Fruit fly (Drosophila melanogaster): ENCODE measurements around the gene crol.

The crol gene

dm6 chr2L:11808702-11809583, at the start of gene crol:
crol (minus strand) TSS chr2L:11809438.
- TF ChIP-seq Blimp-1 (GFP tag; optimal IDR thresholded peaks at IDR 0.05) (no peak), pdm3 (GFP tag; optimal IDR thresholded peaks at IDR 0.05) (peak; percentile 6), CG6808 (GFP tag; optimal IDR thresholded peaks at IDR 0.05) (peak; percentile 28), CG1621 (tag; optimal IDR thresholded peaks at IDR 0.05) (peak; percentile 42), CG6854 (GFP tag; optimal IDR thresholded peaks at IDR 0.05) (peak; percentile 5), fd85E (GFP tag; optimal IDR thresholded peaks at IDR 0.05) (no peak), CG15336 (GFP tag; IDR thresholded peaks at IDR 0.05) (0 out of 2 replicates have a peak, but pooled peaks have one; percentile 26), CG8632 (GFP tag; optimal IDR thresholded peaks at IDR 0.05) (no peak), Smox (GFP tag; optimal IDR thresholded peaks at IDR 0.05) (no peak), OdsH (GFP tag; optimal IDR thresholded peaks at IDR 0.05) (peak; percentile 15), acj6 (GFP tag; optimal IDR thresholded peaks at IDR 0.05) (no peak), esn (GFP tag; optimal IDR thresholded peaks at IDR 0.05) (peak; percentile 31), CG8319 (GFP tag; optimal IDR thresholded peaks at IDR 0.05) (no peak), Eip78C (GFP tag) (peak; percentile 85), eg (GFP tag; IDR thresholded peaks at IDR 0.05) (peak; percentile 50; the same call in 1 of the 3 replicates), fkh (GFP tag; optimal IDR thresholded peaks at IDR 0.05) (peak; percentile 23), CG10631 (GFP tag; optimal IDR thresholded peaks at IDR 0.05) (no peak), dsx (GFP tag; optimal IDR thresholded peaks at IDR 0.05; ENCODE audit: poor library complexity, severe bottlenecking) (peak; percentile 17), CG32006 (GFP tag; optimal IDR thresholded peaks at IDR 0.05) (no peak), CG8119 (GFP tag; IDR thresholded peaks at IDR 0.05) (no peak; the same call in 2 of the 3 replicates), vri (GFP tag; optimal IDR thresholded peaks at IDR 0.05) (peak; percentile 71), Eip93F (GFP tag; optimal IDR thresholded peaks at IDR 0.05) (peak; percentile 19), Lpt (GFP tag; optimal IDR thresholded peaks at IDR 0.05) (peak; percentile 47), cyc (GFP tag; optimal IDR thresholded peaks at IDR 0.05) (peak; percentile 4), Sox14 (GFP tag; optimal IDR thresholded peaks at IDR 0.05) (peak; percentile 8), CG9139 (GFP tag; optimal IDR thresholded peaks at IDR 0.05) (peak; percentile 29), ss (GFP tag; optimal IDR thresholded peaks at IDR 0.05) (peak; percentile 66 to 82), CG6163 (GFP tag; IDR thresholded peaks at IDR 0.05) (peak; percentile 58; the same call in 2 of the 3 replicates), Ets21C (GFP tag; optimal IDR thresholded peaks at IDR 0.05) (no peak), Eip75B (GFP tag; optimal IDR thresholded peaks at IDR 0.05) (no peak)

dm6 chr2L:11853130-11853529, 43.9 kb upstream of the crol start, which contains the start of gene CG42751:
CG42751 (plus strand) TSS chr2L:11853430.
- TF ChIP-seq CG11902 (GFP tag; optimal IDR thresholded peaks at IDR 0.05) = no peak
- TF ChIP-seq Gug (GFP tag; IDR thresholded peaks at IDR 0.05) = no peak
- TF ChIP-seq dsx (GFP tag; optimal IDR thresholded peaks at IDR 0.05; ENCODE audit: poor library complexity, severe bottlenecking) = no peak
- no peak for TF ChIP-seq CG11294 (GFP tag; IDR thresholded peaks at IDR 0.05)
- no peak for TF ChIP-seq CG16779 (tag; optimal IDR thresholded peaks at IDR 0.05)
- no peak for TF ChIP-seq CG10631 (GFP tag; optimal IDR thresholded peaks at IDR 0.05)
- TF ChIP-seq CG8319 (GFP tag; optimal IDR thresholded peaks at IDR 0.05) = no peak
- TF ChIP-seq Sox15 (GFP tag; optimal IDR thresholded peaks at IDR 0.05) = no peak

dm6 chr2L:11849658-11850057, 40.4 kb upstream of the crol start, which contains the start of gene Mal-B2:
Mal-B2 (plus strand) TSS chr2L:11849958.
- TF ChIP-seq esn (GFP tag; optimal IDR thresholded peaks at IDR 0.05) (no peak), fd59A (GFP tag; optimal IDR thresholded peaks at IDR 0.05) (no peak), lz (GFP tag; optimal IDR thresholded peaks at IDR 0.05) (no peak), ss (GFP tag; optimal IDR thresholded peaks at IDR 0.05) (no peak), CG34406 (GFP tag; optimal IDR thresholded peaks at IDR 0.05) (no peak), CG10669 (GFP tag; optimal IDR thresholded peaks at IDR 0.05) (no peak), Ets96B (tag; optimal IDR thresholded peaks at IDR 0.05) (no peak), fkh (GFP tag; optimal IDR thresholded peaks at IDR 0.05) (no peak), salr (GFP tag; optimal IDR thresholded peaks at IDR 0.05) (no peak), dac (GFP tag; optimal IDR thresholded peaks at IDR 0.05) (no peak), CG11902 (GFP tag; optimal IDR thresholded peaks at IDR 0.05) (no peak), CG1621 (tag; optimal IDR thresholded peaks at IDR 0.05) (no peak)
